Worm (Caenorhabditis elegans) whole organism, L2 larva: ENCODE data around the gene ech-3.

ENCODE experiments used
- R02D3.7 ChIP-seq: fragments of 150-350 bp; optimal IDR thresholded peaks from 2 replicates; lab custom pipeline; 2014; ENCODE audit warnings: missing biosample characterization, missing genetic modification characterization
- ceh-82 ChIP-seq: fragments of 150-350 bp; optimal IDR thresholded peaks from 2 replicates; lab custom pipeline; 2014; ENCODE audit warnings: missing biosample characterization, missing genetic modification characterization
- fos-1 ChIP-seq: fragments of 150-350 bp; optimal IDR thresholded peaks from 2 replicates; lab custom pipeline; 2014; ENCODE audit warnings: missing biosample characterization, missing genetic modification characterization
- lin-39 ChIP-seq: fragments of 150-350 bp; optimal IDR thresholded peaks from 2 replicates; lab custom pipeline; 2014; ENCODE audit warnings: missing biosample characterization, missing genetic modification reagents, missing genetic modification characterization
- lsy-2 ChIP-seq, 2 experiments: fragments of 150-350 bp in 1 of 2; sonication (generic microtip) in 1 of 2; optimal IDR thresholded peaks; 2 replicates each; lab custom pipeline; 2014 to 2017; ENCODE audit warnings: missing biosample characterization in 2 of 2, missing genetic modification characterization in 2 of 2
- nhr-11 ChIP-seq: fragments of 150-350 bp; optimal IDR thresholded peaks from 2 replicates; lab custom pipeline; 2014; ENCODE audit warnings: missing biosample characterization, missing genetic modification characterization
- nhr-12 ChIP-seq: fragments of 150-350 bp; optimal IDR thresholded peaks from 2 replicates; lab custom pipeline; 2014; ENCODE audit warnings: missing biosample characterization, missing genetic modification characterization
- nhr-25 ChIP-seq: fragments of 150-350 bp; sonication (generic microtip); optimal IDR thresholded peaks from 3 replicates; lab custom pipeline; 2014; ENCODE audit warnings: missing biosample characterization, missing genetic modification characterization
- nhr-77 ChIP-seq: fragments of 150-350 bp; optimal IDR thresholded peaks from 2 replicates; lab custom pipeline; 2014; ENCODE audit warnings: missing biosample characterization, missing genetic modification characterization
- sem-4 ChIP-seq: fragments of 150-350 bp; optimal IDR thresholded peaks from 2 replicates; lab custom pipeline; 2014; ENCODE audit warnings: missing biosample characterization, missing genetic modification reagents, missing genetic modification characterization
- skn-1 ChIP-seq: sonication (generic microtip); optimal IDR thresholded peaks from 2 replicates; lab custom pipeline; 2017; ENCODE audit warnings: missing biosample characterization, missing genetic modification characterization
- snpc-4 ChIP-seq: fragments of 150-350 bp; optimal IDR thresholded peaks from 2 replicates; lab custom pipeline; 2014; ENCODE audit warnings: missing biosample characterization, missing genetic modification characterization
- ztf-4 ChIP-seq: fragments of 150-350 bp; optimal IDR thresholded peaks from 2 replicates; lab custom pipeline; 2014; ENCODE audit warnings: missing biosample characterization, missing genetic modification characterization

ce11 chrV:8046706-8047105 lies 24.7 kb downstream of the ech-3 start, which contains the start of gene ZC513.3:
- no peak for TF ChIP-seq lsy-2 (tag; optimal IDR thresholded peaks at IDR 0.05; lab: Kevin White, UChicago)
- no peak for TF ChIP-seq fos-1
- TF ChIP-seq ztf-4, result no peak
- no peak for TF ChIP-seq snpc-4
- TF ChIP-seq nhr-77 (tag; lab: Kevin White, UChicago), result no peak
- TF ChIP-seq lin-39 (tag; lab: Kevin White, UChicago), result no peak
- no peak for TF ChIP-seq sem-4
- no peak for TF ChIP-seq R02D3.7
- TF ChIP-seq nhr-12 (tag; lab: Kevin White, UChicago), result no peak
- no peak for TF ChIP-seq nhr-11
- no peak for TF ChIP-seq nhr-25 (tag; lab: Kevin White, UChicago)
- no peak for TF ChIP-seq skn-1 (tag; lab: Kevin White, UChicago)
- no peak for TF ChIP-seq ceh-82 (tag; lab: Kevin White, UChicago)
